Worm (Caenorhabditis elegans) whole organism, mixed stage, embryonic: ENCODE measurements around the gene lgc-29.

Source experiments
- bed-3 ChIP-seq: fragments of 200-800 bp; sonication (Bioruptor generic); optimal IDR thresholded peaks from 3 replicates; lab custom pipeline; 2018; ENCODE audit warnings: mild to moderate bottlenecking, missing genetic modification characterization, moderate library complexity, missing compliant biosample characterization
- blmp-1 ChIP-seq: fragments of 150-350 bp; optimal IDR thresholded peaks from 2 replicates; lab custom pipeline; 2014; ENCODE audit warnings: missing biosample characterization, missing genetic modification characterization
- elt-1 ChIP-seq: sonication (generic microtip); optimal IDR thresholded peaks from 2 replicates; lab custom pipeline; 2017; ENCODE audit warnings: missing genetic modification characterization, mild to moderate bottlenecking, missing compliant biosample characterization, antibody characterized with exemption, moderate library complexity, borderline replicate concordance; ENCODE audit not compliant: insufficient read depth
- lsy-2 ChIP-seq: fragments of 150-350 bp; optimal IDR thresholded peaks from 2 replicates; lab custom pipeline; 2014; ENCODE audit warnings: missing biosample characterization, missing genetic modification characterization
- nhr-12 ChIP-seq: fragments of 150-350 bp; optimal IDR thresholded peaks from 2 replicates; lab custom pipeline; 2014; ENCODE audit warnings: missing biosample characterization, missing genetic modification characterization
- pha-4 ChIP-seq: fragments of 150-350 bp; optimal IDR thresholded peaks from 2 replicates; lab custom pipeline; 2018; ENCODE audit warnings: missing biosample characterization, missing genetic modification reagents, missing genetic modification characterization
- snpc-4 ChIP-seq: fragments of 150-350 bp; optimal IDR thresholded peaks from 2 replicates; lab custom pipeline; 2014; ENCODE audit warnings: missing biosample characterization, missing genetic modification characterization
- unc-62 ChIP-seq: fragments of 150-350 bp; optimal IDR thresholded peaks from 2 replicates; lab custom pipeline; 2014; ENCODE audit warnings: missing biosample characterization, missing genetic modification reagents, missing genetic modification characterization
- ztf-11 ChIP-seq: fragments of 150-350 bp; optimal IDR thresholded peaks from 2 replicates; lab custom pipeline; 2014; ENCODE audit warnings: missing biosample characterization, missing genetic modification characterization

- TF ChIP-seq unc-62 (no peak), ztf-11 (tag; lab: Kevin White, UChicago) (no peak), blmp-1 (no peak), pha-4 (tag; lab: Kevin White, UChicago) (no peak), nhr-12 (no peak), bed-3 (no peak), elt-1 (no peak), lsy-2 (tag; lab: Kevin White, UChicago) (no peak), snpc-4 (tag; lab: Kevin White, UChicago) (no peak)
Observed at ce11 chrV:4094740-4095139, 44.0 kb upstream of the lgc-29 start, which contains the start of gene nhr-181.
